Fruit fly (Drosophila melanogaster) whole organism, prepupa: ENCODE results near the gene CG11601.

Source experiments
- Blimp-1 ChIP-seq: fragments of 200-800 bp; sonication (Bioruptor generic); optimal IDR thresholded peaks from 3 replicates; lab custom pipeline; 2017; ENCODE audit warnings: missing biosample characterization, missing genetic modification characterization, mild to moderate bottlenecking, moderate library complexity, missing genetic modification reagents
- CG10631 ChIP-seq: fragments of 200-800 bp; sonication (Bioruptor generic); optimal IDR thresholded peaks from 2 replicates; lab custom pipeline; 2016; ENCODE audit warnings: missing biosample characterization, missing genetic modification characterization
- CG10669 ChIP-seq: fragments of 200-800 bp; sonication (Bioruptor generic); optimal IDR thresholded peaks from 3 replicates; lab custom pipeline; 2018; ENCODE audit warnings: missing biosample characterization, mild to moderate bottlenecking, missing genetic modification characterization, moderate library complexity
- CG11294 ChIP-seq: fragments of 200-800 bp; sonication (Bioruptor generic); IDR thresholded peaks from 2 replicates; pipeline ENCODE4 v1.3.6; 2022; ENCODE audit warnings: missing biosample characterization, missing genetic modification characterization
- CG11762 ChIP-seq: fragments of 200-800 bp; sonication (Bioruptor generic); optimal IDR thresholded peaks from 3 replicates; lab custom pipeline; 2016; ENCODE audit warnings: missing biosample characterization, missing genetic modification characterization; ENCODE audit not compliant: insufficient read depth
- CG11902 ChIP-seq: fragments of 200-800 bp; sonication (Bioruptor generic); optimal IDR thresholded peaks from 3 replicates; lab custom pipeline; 2016; ENCODE audit warnings: missing biosample characterization, missing genetic modification characterization
- CG1621 ChIP-seq: fragments of 200-800 bp; sonication (Bioruptor generic); optimal IDR thresholded peaks from 3 replicates; lab custom pipeline; 2018; ENCODE audit warnings: missing biosample characterization, mild to moderate bottlenecking, missing genetic modification characterization
- CG31627 ChIP-seq: fragments of 200-800 bp; sonication (Bioruptor generic); optimal IDR thresholded peaks from 3 replicates; lab custom pipeline; 2016; ENCODE audit warnings: missing biosample characterization, missing genetic modification characterization
- CG34406 ChIP-seq: fragments of 200-800 bp; sonication (Bioruptor generic); optimal IDR thresholded peaks from 3 replicates; lab custom pipeline; 2016; ENCODE audit warnings: missing biosample characterization, missing genetic modification characterization
- CG3919 ChIP-seq: fragments of 200-800 bp; sonication (Bioruptor generic); optimal IDR thresholded peaks from 3 replicates; lab custom pipeline; 2016; ENCODE audit warnings: missing biosample characterization, missing genetic modification characterization
- CG4318 ChIP-seq: fragments of 200-800 bp; sonication (Bioruptor generic); optimal IDR thresholded peaks from 3 replicates; lab custom pipeline; 2017; ENCODE audit warnings: missing biosample characterization, mild to moderate bottlenecking, missing genetic modification characterization
- CG6276 ChIP-seq: fragments of 200-800 bp; sonication (Bioruptor generic); optimal IDR thresholded peaks from 2 replicates; lab custom pipeline; 2017; ENCODE audit warnings: missing biosample characterization, mild to moderate bottlenecking, missing genetic modification characterization
- CG6792 ChIP-seq: fragments of 200-800 bp; sonication (Bioruptor generic); optimal IDR thresholded peaks from 3 replicates; lab custom pipeline; 2016; ENCODE audit warnings: missing biosample characterization, missing genetic modification characterization
- CG6854 ChIP-seq: fragments of 200-800 bp; sonication (Bioruptor generic); optimal IDR thresholded peaks from 2 replicates; lab custom pipeline; 2017; ENCODE audit warnings: missing biosample characterization, mild to moderate bottlenecking, missing genetic modification characterization
- CG8119 ChIP-seq: fragments of 200-800 bp; sonication (Bioruptor generic); IDR thresholded peaks from 3 replicates; pipeline ENCODE4 v1.3.6; 2022; ENCODE audit warnings: missing biosample characterization, missing genetic modification characterization
- CG8632 ChIP-seq: fragments of 200-800 bp; sonication (Bioruptor generic); optimal IDR thresholded peaks from 3 replicates; lab custom pipeline; 2016; ENCODE audit warnings: missing biosample characterization, missing genetic modification characterization
- Eip75B ChIP-seq: fragments of 200-800 bp; sonication (Bioruptor generic); optimal IDR thresholded peaks from 3 replicates; lab custom pipeline; 2016; ENCODE audit warnings: missing biosample characterization, missing genetic modification characterization
- Eip78C ChIP-seq: fragments of 200-800 bp; sonication (Bioruptor generic); peaks from one replicate; lab custom pipeline; 2016; ENCODE audit warnings: missing biosample characterization, missing genetic modification characterization
- Eip93F ChIP-seq: fragments of 200-800 bp; sonication (Bioruptor generic); optimal IDR thresholded peaks from 2 replicates; lab custom pipeline; 2016; ENCODE audit warnings: missing biosample characterization, mild to moderate bottlenecking, missing genetic modification characterization
- Ets21C ChIP-seq: fragments of 200-800 bp; sonication (Bioruptor generic); optimal IDR thresholded peaks from 3 replicates; lab custom pipeline; 2016; ENCODE audit warnings: missing biosample characterization, missing genetic modification characterization
- Gug ChIP-seq: fragments of 200-800 bp; sonication (Bioruptor generic); IDR thresholded peaks from 2 replicates; pipeline ENCODE4 v1.3.6; 2022; ENCODE audit warnings: missing biosample characterization, missing genetic modification characterization
- Hr38 ChIP-seq: sonication (Bioruptor generic); optimal IDR thresholded peaks from 2 replicates; lab custom pipeline; 2016; ENCODE audit warnings: missing biosample characterization, missing genetic modification characterization
- Hr39 ChIP-seq: fragments of 200-800 bp; sonication (Bioruptor generic); optimal IDR thresholded peaks from 2 replicates; lab custom pipeline; 2016; ENCODE audit warnings: missing biosample characterization, missing genetic modification characterization
- Hr4 ChIP-seq: fragments of 200-800 bp; sonication (Bioruptor generic); optimal IDR thresholded peaks from 3 replicates; lab custom pipeline; 2016; ENCODE audit warnings: missing biosample characterization, missing genetic modification characterization
- Lpt ChIP-seq: fragments of 200-800 bp; sonication (Bioruptor generic); optimal IDR thresholded peaks from 3 replicates; lab custom pipeline; 2016; ENCODE audit warnings: missing biosample characterization, missing genetic modification characterization
- Met ChIP-seq: fragments of 200-800 bp; sonication (Bioruptor generic); optimal IDR thresholded peaks from 3 replicates; lab custom pipeline; 2016; ENCODE audit warnings: missing biosample characterization, missing genetic modification characterization
- OdsH ChIP-seq: fragments of 200-800 bp; sonication (Bioruptor generic); optimal IDR thresholded peaks from 3 replicates; lab custom pipeline; 2016; ENCODE audit warnings: missing biosample characterization, missing genetic modification characterization
- Smox ChIP-seq: fragments of 200-800 bp; sonication (Bioruptor generic); optimal IDR thresholded peaks from 3 replicates; lab custom pipeline; 2016; ENCODE audit warnings: missing biosample characterization, missing genetic modification characterization
- Sox15 ChIP-seq: fragments of 200-800 bp; sonication (Bioruptor generic); optimal IDR thresholded peaks from 3 replicates; lab custom pipeline; 2016; ENCODE audit warnings: missing biosample characterization, missing genetic modification characterization
- achi ChIP-seq: fragments of 200-800 bp; sonication (Bioruptor generic); optimal IDR thresholded peaks from 3 replicates; lab custom pipeline; 2016; ENCODE audit warnings: missing biosample characterization, missing genetic modification characterization
- acj6 ChIP-seq: fragments of 200-800 bp; sonication (Bioruptor generic); optimal IDR thresholded peaks from 3 replicates; lab custom pipeline; 2016; ENCODE audit warnings: missing biosample characterization, missing genetic modification characterization
- cyc ChIP-seq: fragments of 200-800 bp; sonication (Bioruptor generic); optimal IDR thresholded peaks from 3 replicates; lab custom pipeline; 2016; ENCODE audit warnings: missing biosample characterization, missing genetic modification characterization
- dac ChIP-seq: fragments of 200-800 bp; sonication (Bioruptor generic); optimal IDR thresholded peaks from 2 replicates; lab custom pipeline; 2017; ENCODE audit warnings: missing biosample characterization, mild to moderate bottlenecking, missing genetic modification characterization
- dsx ChIP-seq: fragments of 200-800 bp; optimal IDR thresholded peaks from 3 replicates; lab custom pipeline; 2019; ENCODE audit warnings: missing biosample characterization, mild to moderate bottlenecking, missing genetic modification characterization, moderate library complexity; ENCODE audit not compliant: poor library complexity, severe bottlenecking
- eg ChIP-seq: fragments of 200-800 bp; sonication (Bioruptor generic); IDR thresholded peaks from 3 replicates; pipeline ENCODE4 v1.3.6; 2022; ENCODE audit warnings: missing biosample characterization, missing genetic modification characterization
- esn ChIP-seq: fragments of 200-800 bp; sonication (Bioruptor generic); optimal IDR thresholded peaks from 2 replicates; lab custom pipeline; 2016; ENCODE audit warnings: missing biosample characterization, mild to moderate bottlenecking, missing genetic modification characterization, moderate library complexity
- fd59A ChIP-seq: fragments of 200-800 bp; sonication (Bioruptor generic); optimal IDR thresholded peaks from 2 replicates; lab custom pipeline; 2017; ENCODE audit warnings: missing biosample characterization, mild to moderate bottlenecking, missing genetic modification characterization, missing genetic modification reagents
- fkh ChIP-seq: fragments of 200-800 bp; sonication (Bioruptor generic); optimal IDR thresholded peaks from 3 replicates; lab custom pipeline; 2017; ENCODE audit warnings: missing biosample characterization, mild to moderate bottlenecking, missing genetic modification characterization, moderate library complexity
- net ChIP-seq: fragments of 200-800 bp; sonication (Bioruptor generic); optimal IDR thresholded peaks from 3 replicates; lab custom pipeline; 2016; ENCODE audit warnings: missing biosample characterization, missing genetic modification characterization
- salr ChIP-seq, 2 experiments: fragments of 200-800 bp; sonication (Bioruptor generic); optimal IDR thresholded peaks; 3 replicates each; lab custom pipeline; 2016 to 2018; ENCODE audit warnings: missing biosample characterization in 2 of 2, missing genetic modification characterization in 2 of 2, mild to moderate bottlenecking in 1 of 2
- spab ChIP-seq: fragments of 200-800 bp; sonication (Bioruptor generic); optimal IDR thresholded peaks from 2 replicates; lab custom pipeline; 2017; ENCODE audit warnings: missing biosample characterization, mild to moderate bottlenecking, missing genetic modification characterization, missing genetic modification reagents
- svp ChIP-seq: fragments of 200-800 bp; sonication (Bioruptor generic); peaks from one replicate; lab custom pipeline; 2016; ENCODE audit warnings: missing biosample characterization, missing genetic modification characterization
- topi ChIP-seq: fragments of 200-800 bp; sonication (Bioruptor generic); optimal IDR thresholded peaks from 3 replicates; lab custom pipeline; 2016; ENCODE audit warnings: missing biosample characterization, missing genetic modification characterization
- vri ChIP-seq: fragments of 200-800 bp; sonication (Bioruptor generic); optimal IDR thresholded peaks from 3 replicates; lab custom pipeline; 2016; ENCODE audit warnings: missing biosample characterization, mild to moderate bottlenecking, missing genetic modification characterization

CG11601 gene

DNA sequence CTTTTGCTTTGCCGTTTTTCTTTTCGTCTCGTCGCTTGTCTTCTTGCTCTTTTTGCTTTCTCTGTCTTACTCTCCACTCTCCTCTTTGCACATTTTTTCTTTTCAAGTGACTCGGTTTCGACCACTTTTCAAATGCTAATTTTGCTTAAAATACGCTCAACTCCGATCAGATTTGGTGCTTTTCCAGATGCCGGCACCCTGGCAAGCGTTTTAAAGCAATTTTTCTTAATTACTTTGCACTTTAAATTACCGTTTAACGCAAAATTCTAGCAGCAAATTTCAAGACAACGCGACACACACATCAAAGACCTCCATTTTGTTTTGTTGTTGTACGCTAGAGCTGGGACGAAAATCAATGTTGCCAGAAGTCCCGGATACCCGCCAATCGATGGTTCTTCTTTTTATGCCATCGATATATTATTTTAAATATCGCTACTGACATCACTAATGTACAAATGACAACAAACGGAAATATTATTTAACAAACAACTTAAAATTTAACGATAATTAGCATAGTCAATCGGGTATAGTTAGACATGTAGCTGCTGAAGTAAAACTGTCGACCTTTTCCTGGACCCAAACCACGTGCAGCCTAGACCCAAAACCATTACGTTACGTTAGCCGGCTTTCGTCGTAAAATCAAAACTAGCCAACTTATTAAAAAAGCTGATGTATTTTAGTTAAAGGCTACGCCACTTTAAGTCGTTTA is 32.4 kb downstream of the CG11601 start, which contains the start of gene kis (continued):
- TF ChIP-seq dac (GFP tag; lab: Kevin White, UChicago) = no peak
- TF ChIP-seq acj6 (GFP tag; lab: Kevin White, UChicago) = no peak
- TF ChIP-seq topi (GFP tag; lab: Kevin White, UChicago) = peak; percentile 17
- TF ChIP-seq Ets21C (GFP tag; lab: Kevin White, UChicago) = no peak
- TF ChIP-seq CG3919 (GFP tag; lab: Kevin White, UChicago) = peak; percentile 40
- no peak for TF ChIP-seq Sox15 (GFP tag; lab: Kevin White, UChicago)
- peak; percentile 43 for TF ChIP-seq Eip75B (GFP tag; lab: Kevin White, UChicago)
- TF ChIP-seq CG31627 (GFP tag; lab: Kevin White, UChicago) = peak; percentile 16
- peak; percentile 25 for TF ChIP-seq achi
- peak; percentile 59; the same call in 2 of the 3 replicates for TF ChIP-seq CG8119 (GFP tag; lab: Robert Waterston, UW)
- no peak for TF ChIP-seq fd59A (GFP tag; lab: Kevin White, UChicago)
- no peak for TF ChIP-seq CG10631 (GFP tag; lab: Kevin White, UChicago)
- peak; percentile 23 for TF ChIP-seq CG1621 (tag; lab: Kevin White, UChicago)
- TF ChIP-seq eg = no peak; the same call in 2 of the 3 replicates
- TF ChIP-seq CG11902 (GFP tag; lab: Kevin White, UChicago) = no peak

dm6 chr2L:249048-249825 is 33.8 kb downstream of the CG11601 start:
- TF ChIP-seq fkh (peak; percentile 65), Hr38 (GFP tag; lab: Kevin White, UChicago) (no peak), CG10669 (GFP tag; lab: Kevin White, UChicago) (peak; percentile 57), dac (GFP tag; lab: Kevin White, UChicago) (peak; percentile 61), CG8632 (GFP tag; lab: Kevin White, UChicago) (peak; percentile 24), CG6854 (peak; percentile 56), Ets21C (GFP tag; lab: Kevin White, UChicago) (peak; percentile 34), CG1621 (tag; lab: Kevin White, UChicago) (peak; percentile 9), Hr4 (GFP tag; lab: Kevin White, UChicago) (peak; percentile 85), CG34406 (GFP tag; lab: Kevin White, UChicago) (peak; percentile 10), svp (GFP tag; lab: Kevin White, UChicago) (peak; percentile 67), CG3919 (GFP tag; lab: Kevin White, UChicago) (peak; percentile 42), achi (peak; percentile 68), Sox15 (GFP tag; lab: Kevin White, UChicago) (no peak), cyc (GFP tag; lab: Kevin White, UChicago) (peak; percentile 39), CG4318 (peak; percentile 74), dsx (GFP tag; lab: Kevin White, UChicago) (peak; percentile 23), salr (GFP tag; optimal IDR thresholded peaks at IDR 0.05; lab: Kevin White, UChicago) (peak; percentile 34 to 85), topi (GFP tag; lab: Kevin White, UChicago) (peak; percentile 28), CG11294 (GFP tag; lab: Robert Waterston, UW) (peak; percentile 54; the same call in 1 of the 2 replicates), Blimp-1 (no peak), spab (peak; percentile 35), vri (GFP tag; lab: Kevin White, UChicago) (no peak), CG6792 (GFP tag; lab: Kevin White, UChicago) (peak; percentile 6), Eip93F (no peak), OdsH (GFP tag; lab: Kevin White, UChicago) (peak; percentile 75), Smox (no peak), CG6276 (GFP tag; lab: Kevin White, UChicago) (peak; percentile 67), CG8119 (GFP tag; lab: Robert Waterston, UW) (peak; percentile 71), eg (peak; percentile 64; the same call in 2 of the 3 replicates), Eip78C (GFP tag; lab: Kevin White, UChicago) (peak; percentile 91), Met (GFP tag; lab: Kevin White, UChicago) (peak; percentile 48), acj6 (GFP tag; lab: Kevin White, UChicago) (peak; percentile 61), net (GFP tag; lab: Kevin White, UChicago) (peak; percentile 63), esn (GFP tag; lab: Kevin White, UChicago) (peak; percentile 21), CG11762 (GFP tag; lab: Kevin White, UChicago) (peak; percentile 44), CG10631 (GFP tag; lab: Kevin White, UChicago) (peak; percentile 46), Gug (GFP tag; lab: Robert Waterston, UW) (peak; percentile 64), Lpt (GFP tag; lab: Kevin White, UChicago) (peak; percentile 25), Hr39 (GFP tag; lab: Kevin White, UChicago) (peak; percentile 23), fd59A (GFP tag; lab: Kevin White, UChicago) (peak; percentile 14), Eip75B (GFP tag; lab: Kevin White, UChicago) (peak; percentile 62)
